Fruit fly (Drosophila melanogaster) whole organism, embryonic: ENCODE data around the gene Srpk79D.

ENCODE experiments used
- CG10274 ChIP-seq: fragments of 200-800 bp; sonication (Bioruptor generic); optimal IDR thresholded peaks from 3 replicates; lab custom pipeline; 2017; ENCODE audit warnings: missing biosample characterization, mild to moderate bottlenecking, missing genetic modification characterization
- CG10366 ChIP-seq: fragments of 200-800 bp; sonication (Bioruptor generic); IDR thresholded peaks from 2 replicates; pipeline ENCODE4 v1.3.6; 2022; ENCODE audit warnings: missing biosample characterization, missing genetic modification characterization
- CG12744 ChIP-seq: fragments of 200-800 bp; sonication (Bioruptor generic); optimal IDR thresholded peaks from 2 replicates; lab custom pipeline; 2016; ENCODE audit warnings: missing biosample characterization, missing genetic modification characterization
- CG14050 ChIP-seq: fragments of 200-800 bp; sonication (Bioruptor generic); IDR thresholded peaks from 3 replicates; pipeline ENCODE4 v1.3.6; 2022; ENCODE audit warnings: missing biosample characterization, missing genetic modification characterization
- CG14860 ChIP-seq: fragments of 200-800 bp; sonication (Bioruptor generic); IDR thresholded peaks from 3 replicates; pipeline ENCODE4 v1.3.6; 2022; ENCODE audit warnings: missing biosample characterization, missing genetic modification characterization; ENCODE audit not compliant: partially characterized antibody
- CG15073 ChIP-seq: fragments of 200-800 bp; sonication (Bioruptor generic); optimal IDR thresholded peaks from 2 replicates; lab custom pipeline; 2016; ENCODE audit warnings: missing biosample characterization, missing genetic modification characterization
- CG15269 ChIP-seq: fragments of 200-800 bp; sonication (Bioruptor generic); optimal IDR thresholded peaks from 2 replicates; lab custom pipeline; 2018; ENCODE audit warnings: missing biosample characterization, mild to moderate bottlenecking, missing genetic modification characterization, moderate library complexity
- CG15514 ChIP-seq: fragments of 200-800 bp; sonication (Bioruptor generic); optimal IDR thresholded peaks from 3 replicates; lab custom pipeline; 2017; ENCODE audit warnings: missing biosample characterization, missing genetic modification characterization, mild to moderate bottlenecking, moderate library complexity, missing genetic modification reagents
- CG15601 ChIP-seq: fragments of 200-800 bp; sonication (Bioruptor generic); optimal IDR thresholded peaks from 3 replicates; lab custom pipeline; 2019; ENCODE audit warnings: missing biosample characterization, mild to moderate bottlenecking, missing genetic modification characterization, moderate library complexity
- CG17568 ChIP-seq: fragments of 200-800 bp; sonication (Bioruptor generic); optimal IDR thresholded peaks from 2 replicates; lab custom pipeline; 2018; ENCODE audit warnings: missing biosample characterization, mild to moderate bottlenecking, missing genetic modification characterization, moderate library complexity
- CG1792 ChIP-seq: fragments of 200-800 bp; sonication (Bioruptor generic); optimal IDR thresholded peaks from 2 replicates; lab custom pipeline; 2016; ENCODE audit warnings: missing biosample characterization, missing genetic modification characterization
- CG18764 ChIP-seq: fragments of 200-800 bp; sonication (Bioruptor generic); optimal IDR thresholded peaks from 3 replicates; lab custom pipeline; 2016; ENCODE audit warnings: missing biosample characterization, missing genetic modification characterization
- CG2120 ChIP-seq: fragments of 200-800 bp; sonication (Bioruptor generic); optimal IDR thresholded peaks from 3 replicates; lab custom pipeline; 2016; ENCODE audit warnings: missing biosample characterization, missing genetic modification characterization
- CG2678 ChIP-seq: fragments of 200-800 bp; sonication (Bioruptor generic); optimal IDR thresholded peaks from 3 replicates; lab custom pipeline; 2019; ENCODE audit warnings: missing biosample characterization, mild to moderate bottlenecking, missing genetic modification characterization, moderate library complexity
- CG4282 ChIP-seq: fragments of 200-800 bp; sonication (Bioruptor generic); optimal IDR thresholded peaks from 2 replicates; lab custom pipeline; 2016; ENCODE audit warnings: missing biosample characterization, missing genetic modification characterization
- CG5245 ChIP-seq: fragments of 200-800 bp; sonication (Bioruptor generic); optimal IDR thresholded peaks from 3 replicates; lab custom pipeline; 2016; ENCODE audit warnings: missing biosample characterization, missing genetic modification characterization
- CG6683 ChIP-seq: fragments of 200-800 bp; sonication (Bioruptor generic); optimal IDR thresholded peaks from 2 replicates; lab custom pipeline; 2017; ENCODE audit warnings: missing biosample characterization, mild to moderate bottlenecking, missing genetic modification characterization, missing genetic modification reagents
- CG6689 ChIP-seq: fragments of 200-800 bp; sonication (Bioruptor generic); IDR thresholded peaks from 2 replicates; pipeline ENCODE4 v1.3.6; 2022; ENCODE audit warnings: missing biosample characterization, missing genetic modification characterization
- CG7372 ChIP-seq: fragments of 200-800 bp; sonication (Bioruptor generic); IDR thresholded peaks from 2 replicates; pipeline ENCODE4 v1.3.6; 2022; ENCODE audit warnings: missing biosample characterization, missing genetic modification characterization
- CG7745 ChIP-seq: fragments of 200-800 bp; sonication (Bioruptor generic); optimal IDR thresholded peaks from 2 replicates; lab custom pipeline; 2018; ENCODE audit warnings: missing biosample characterization, mild to moderate bottlenecking, missing genetic modification characterization, moderate library complexity
- CG7786 ChIP-seq: fragments of 200-800 bp; sonication (Bioruptor generic); optimal IDR thresholded peaks from 2 replicates; lab custom pipeline; 2016; ENCODE audit warnings: missing biosample characterization, missing genetic modification characterization
- CG8388 ChIP-seq: fragments of 200-800 bp; sonication (Bioruptor generic); optimal IDR thresholded peaks from 2 replicates; lab custom pipeline; 2019; ENCODE audit warnings: missing biosample characterization, mild to moderate bottlenecking, missing genetic modification characterization, moderate library complexity
- CG9797 ChIP-seq: fragments of 200-800 bp; sonication (Bioruptor generic); optimal IDR thresholded peaks from 3 replicates; lab custom pipeline; 2018; ENCODE audit warnings: missing biosample characterization, mild to moderate bottlenecking, missing genetic modification characterization
- Deaf1 ChIP-seq: fragments of 200-800 bp; optimal IDR thresholded peaks from 3 replicates; lab custom pipeline; 2019; ENCODE audit warnings: missing biosample characterization, mild to moderate bottlenecking, missing genetic modification characterization, moderate library complexity
- Dll ChIP-seq: fragments of 200-800 bp; sonication (Bioruptor generic); IDR thresholded peaks from 4 replicates; pipeline ENCODE4 v1.3.6; 2022; ENCODE audit warnings: missing biosample characterization, missing genetic modification characterization; ENCODE audit not compliant: partially characterized antibody
- Ets97D ChIP-seq: fragments of 200-800 bp; sonication (Bioruptor generic); optimal IDR thresholded peaks from 3 replicates; lab custom pipeline; 2016; ENCODE audit warnings: missing biosample characterization, missing genetic modification characterization
- Hey ChIP-seq: fragments of 200-800 bp; sonication (Bioruptor generic); optimal IDR thresholded peaks from 3 replicates; lab custom pipeline; 2018; ENCODE audit warnings: missing biosample characterization, mild to moderate bottlenecking, missing genetic modification characterization
- Hsf ChIP-seq: fragments of 200-800 bp; sonication (Bioruptor generic); optimal IDR thresholded peaks from 3 replicates; lab custom pipeline; 2016; ENCODE audit warnings: missing biosample characterization, missing genetic modification characterization
- MESR4 ChIP-seq: fragments of 200-800 bp; sonication (Bioruptor generic); optimal IDR thresholded peaks from 2 replicates; lab custom pipeline; 2018; ENCODE audit warnings: missing biosample characterization, mild to moderate bottlenecking, missing genetic modification characterization, moderate library complexity
- Scr ChIP-seq: fragments of 200-800 bp; sonication (Bioruptor generic); IDR thresholded peaks from 2 replicates; pipeline ENCODE4 v1.3.6; 2022; ENCODE audit warnings: missing biosample characterization, missing genetic modification characterization; ENCODE audit not compliant: partially characterized antibody
- Sin3A ChIP-seq: fragments of >200 bp; optimal IDR thresholded peaks from 2 replicates; lab custom pipeline; 2018
- Sox100B ChIP-seq: fragments of 200-800 bp; sonication (Bioruptor generic); optimal IDR thresholded peaks from 3 replicates; lab custom pipeline; 2018; ENCODE audit warnings: missing biosample characterization, mild to moderate bottlenecking, missing genetic modification characterization
- TFAM ChIP-seq: fragments of 200-800 bp; sonication (Bioruptor generic); optimal IDR thresholded peaks from 2 replicates; lab custom pipeline; 2017; ENCODE audit warnings: missing biosample characterization, missing genetic modification characterization, inconsistent platforms
- Trl ChIP-seq, 3 experiments: fragments of >200 bp in 2 of 3; fragments of 200-800 bp in 1 of 3; sonication (Bioruptor generic) in 1 of 3; optimal IDR thresholded peaks; 2 replicates in 1 of 3; 3 replicates in 2 of 3; lab custom pipeline; 2016 to 2017; ENCODE audit warnings: missing biosample characterization in 1 of 3, missing genetic modification characterization in 1 of 3
- ara ChIP-seq: fragments of 200-800 bp; sonication (Bioruptor generic); IDR thresholded peaks from 2 replicates; pipeline ENCODE4 v1.3.6; 2022; ENCODE audit warnings: missing biosample characterization, missing genetic modification characterization
- btn ChIP-seq: fragments of 200-800 bp; sonication (Bioruptor generic); optimal IDR thresholded peaks from 2 replicates; lab custom pipeline; 2016; ENCODE audit warnings: missing biosample characterization, missing genetic modification characterization
- dan ChIP-seq: fragments of 200-800 bp; sonication (Bioruptor generic); IDR thresholded peaks from 2 replicates; pipeline ENCODE4 v1.3.6; 2022; ENCODE audit warnings: missing biosample characterization, missing genetic modification characterization
- dmrt99B ChIP-seq: fragments of 200-800 bp; sonication (Bioruptor generic); optimal IDR thresholded peaks from 2 replicates; lab custom pipeline; 2018; ENCODE audit warnings: missing biosample characterization, mild to moderate bottlenecking, missing genetic modification characterization, moderate library complexity
- eyg ChIP-seq: fragments of 200-800 bp; sonication (Bioruptor generic); optimal IDR thresholded peaks from 3 replicates; lab custom pipeline; 2016; ENCODE audit warnings: missing biosample characterization, missing genetic modification characterization
- gro ChIP-seq: fragments of 200-800 bp; sonication (Bioruptor generic); optimal IDR thresholded peaks from 2 replicates; lab custom pipeline; 2016; ENCODE audit warnings: missing biosample characterization, missing genetic modification characterization
- lab ChIP-seq: fragments of 200-800 bp; sonication (Bioruptor generic); optimal IDR thresholded peaks from 3 replicates; lab custom pipeline; 2017; ENCODE audit warnings: missing biosample characterization, missing genetic modification characterization, mild to moderate bottlenecking, moderate library complexity, missing genetic modification reagents
- scrt ChIP-seq: fragments of 200-800 bp; sonication (Bioruptor generic); optimal IDR thresholded peaks from 2 replicates; lab custom pipeline; 2018; ENCODE audit warnings: missing biosample characterization, mild to moderate bottlenecking, missing genetic modification characterization, moderate library complexity
- sd ChIP-seq: fragments of 200-800 bp; sonication (Bioruptor generic); optimal IDR thresholded peaks from 3 replicates; lab custom pipeline; 2018; ENCODE audit warnings: missing biosample characterization, mild to moderate bottlenecking, missing genetic modification characterization, moderate library complexity
- sens-2 ChIP-seq: fragments of 200-800 bp; sonication (Bioruptor generic); IDR thresholded peaks from 2 replicates; pipeline ENCODE4 v1.3.6; 2022; ENCODE audit warnings: missing biosample characterization, missing genetic modification characterization
- so ChIP-seq: fragments of 200-800 bp; sonication (Bioruptor generic); IDR thresholded peaks from 3 replicates; pipeline ENCODE4 v1.3.6; 2022; ENCODE audit warnings: missing biosample characterization, missing genetic modification characterization
- tap ChIP-seq: fragments of 200-800 bp; optimal IDR thresholded peaks from 3 replicates; lab custom pipeline; 2019; ENCODE audit warnings: missing biosample characterization, mild to moderate bottlenecking, missing genetic modification characterization, moderate library complexity
- toy ChIP-seq: fragments of 200-800 bp; sonication (Bioruptor generic); IDR thresholded peaks from 2 replicates; pipeline ENCODE4 v1.3.6; 2022; ENCODE audit warnings: missing biosample characterization, missing genetic modification characterization
- trem ChIP-seq: fragments of 200-800 bp; optimal IDR thresholded peaks from 3 replicates; lab custom pipeline; 2019; ENCODE audit warnings: missing biosample characterization, mild to moderate bottlenecking, missing genetic modification characterization, moderate library complexity
- tx ChIP-seq: fragments of 200-800 bp; sonication (Bioruptor generic); optimal IDR thresholded peaks from 2 replicates; lab custom pipeline; 2016; ENCODE audit warnings: missing biosample characterization, missing genetic modification characterization
- zen ChIP-seq: fragments of 200-800 bp; sonication (Bioruptor generic); optimal IDR thresholded peaks from 3 replicates; lab custom pipeline; 2018; ENCODE audit warnings: missing biosample characterization, mild to moderate bottlenecking, missing genetic modification characterization, moderate library complexity

Gene Srpk79D

DNA sequence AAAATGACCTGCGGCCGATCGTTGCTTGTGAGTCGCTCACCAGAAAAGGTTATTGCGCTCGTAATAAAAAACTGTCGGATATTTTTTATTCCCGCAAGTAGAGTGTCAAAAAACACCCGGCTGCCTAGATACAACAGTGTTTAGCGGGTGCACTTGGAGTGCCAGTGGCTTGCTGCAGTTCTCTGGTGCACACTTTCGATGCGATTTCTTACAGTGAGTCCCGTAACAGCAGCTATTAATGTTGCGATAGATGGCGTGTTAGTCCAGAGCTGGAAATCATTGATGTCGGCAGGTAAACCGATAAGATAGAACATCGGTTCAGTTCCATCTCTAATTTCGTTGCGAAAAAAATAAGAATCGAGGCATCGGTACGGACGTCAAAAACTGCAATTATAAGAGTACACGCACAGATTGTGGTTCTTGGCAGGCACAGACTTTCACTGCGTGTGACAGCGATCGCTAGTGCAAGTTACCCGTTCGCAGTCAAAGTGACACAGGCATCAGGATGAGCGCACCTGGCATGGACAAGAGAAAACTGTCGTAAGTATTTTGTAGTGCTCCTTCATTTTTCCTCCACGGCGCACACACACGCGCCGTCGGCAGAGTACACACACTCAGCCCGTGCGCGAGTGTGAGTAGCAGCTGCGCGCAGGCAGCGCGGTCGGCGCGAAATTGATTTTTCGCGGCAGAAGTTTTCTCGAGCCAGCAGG is 6.4 kb upstream of the Srpk79D start, which contains the start of gene Csp (continued):
- TF ChIP-seq CG2678 (tag; lab: Kevin White, UChicago) (no peak), lab (GFP tag; lab: Kevin White, UChicago) (no peak), Hey (tag; lab: Kevin White, UChicago) (peak; percentile 13), CG14050 (GFP tag; lab: Robert Waterston, UW) (no peak), btn (GFP tag; lab: Kevin White, UChicago) (no peak), tx (GFP tag; lab: Kevin White, UChicago) (no peak), Deaf1 (tag; lab: Kevin White, UChicago) (peak; percentile 43), MESR4 (peak; percentile 96), CG4282 (GFP tag; lab: Kevin White, UChicago) (no peak), CG15269 (tag; lab: Kevin White, UChicago) (no peak), CG7372 (GFP tag; lab: Robert Waterston, UW) (no peak), CG17568 (GFP tag; lab: Kevin White, UChicago) (no peak), CG6689 (GFP tag; lab: Robert Waterston, UW) (no peak), sd (no peak), CG6683 (GFP tag; lab: Kevin White, UChicago) (no peak), eyg (no peak), tap (tag; lab: Kevin White, UChicago) (no peak), CG15073 (no peak), dmrt99B (tag; lab: Kevin White, UChicago) (no peak), CG15514 (GFP tag; lab: Kevin White, UChicago) (peak; percentile 85), Dll (GFP tag; lab: Robert Waterston, UW) (peak; percentile 64; the same call in 3 of the 4 replicates), ara (GFP tag; lab: Robert Waterston, UW) (no peak), so (GFP tag; lab: Robert Waterston, UW) (no peak), CG2120 (GFP tag; lab: Kevin White, UChicago) (peak; percentile 24), CG1792 (GFP tag; lab: Kevin White, UChicago) (no peak), Ets97D (GFP tag; lab: Kevin White, UChicago) (peak; percentile 55), scrt (peak; percentile 1), sens-2 (no peak), gro (GFP tag; lab: Kevin White, UChicago) (no peak), CG12744 (GFP tag; lab: Kevin White, UChicago) (no peak), trem (tag; lab: Kevin White, UChicago) (peak; percentile 66), CG5245 (GFP tag; lab: Kevin White, UChicago) (peak; percentile 32), CG10274 (no peak), CG7745 (tag; lab: Kevin White, UChicago) (no peak), CG9797 (GFP tag; lab: Kevin White, UChicago) (peak; percentile 47), Scr (peak; percentile 64), Trl (optimal IDR thresholded peaks at IDR 0.05; lab: Kevin White, UChicago) (no peak), Trl (GFP tag; optimal IDR thresholded peaks at IDR 0.05; lab: Kevin White, UChicago) (no peak), CG14860 (peak; percentile 31; the same call in 1 of the 3 replicates), Sox100B (no peak), CG8388 (GFP tag; lab: Kevin White, UChicago) (peak; percentile 27), Sin3A (lab: Kevin White, UChicago) (peak; percentile 40), CG18764 (GFP tag; lab: Kevin White, UChicago) (no peak), CG7786 (GFP tag; lab: Kevin White, UChicago) (no peak), CG15601 (tag; lab: Kevin White, UChicago) (no peak), CG10366 (peak; percentile 10; the same call in 1 of the 2 replicates), Hsf (GFP tag; lab: Kevin White, UChicago) (peak; percentile 16), dan (GFP tag; lab: Robert Waterston, UW) (no peak), TFAM (no peak), toy (GFP tag; lab: Robert Waterston, UW) (no peak), zen (tag; lab: Kevin White, UChicago) (peak; percentile 48)
